Fruit fly (Drosophila melanogaster) whole organism, embryonic: ENCODE measurements around the gene CG16789.

Experiments
- Aef1 ChIP-seq: fragments of 200-800 bp; sonication (Bioruptor generic); IDR thresholded peaks from 3 replicates; pipeline ENCODE4 v1.3.6; 2022; ENCODE audit warnings: missing biosample characterization, missing genetic modification characterization
- Antp ChIP-seq: fragments of 200-800 bp; sonication (Bioruptor generic); optimal IDR thresholded peaks from 3 replicates; lab custom pipeline; 2016; ENCODE audit warnings: missing biosample characterization, missing genetic modification characterization
- Bgb ChIP-seq: fragments of 200-800 bp; sonication (Bioruptor generic); IDR thresholded peaks from 2 replicates; pipeline ENCODE4 v1.3.6; 2022; ENCODE audit warnings: missing biosample characterization, missing genetic modification characterization; ENCODE audit not compliant: partially characterized antibody
- CG10147 ChIP-seq: fragments of 200-800 bp; sonication (Bioruptor generic); optimal IDR thresholded peaks from 2 replicates; lab custom pipeline; 2019; ENCODE audit warnings: missing biosample characterization, mild to moderate bottlenecking, missing genetic modification characterization, moderate library complexity
- CG10543 ChIP-seq: fragments of 200-800 bp; sonication (Bioruptor generic); optimal IDR thresholded peaks from 3 replicates; lab custom pipeline; 2017; ENCODE audit warnings: missing biosample characterization, mild to moderate bottlenecking, missing genetic modification characterization, moderate library complexity
- CG10565 ChIP-seq: fragments of 200-800 bp; sonication (Bioruptor generic); optimal IDR thresholded peaks from 3 replicates; lab custom pipeline; 2016; ENCODE audit warnings: missing biosample characterization, mild to moderate bottlenecking, missing genetic modification characterization
- CG11560 ChIP-seq: fragments of 200-800 bp; sonication (Bioruptor generic); IDR thresholded peaks from 3 replicates; pipeline ENCODE4 v1.3.6; 2022; ENCODE audit warnings: missing biosample characterization, missing genetic modification characterization
- CG12104 ChIP-seq: fragments of 200-800 bp; sonication (Bioruptor generic); optimal IDR thresholded peaks from 3 replicates; lab custom pipeline; 2016; ENCODE audit warnings: missing biosample characterization, missing genetic modification characterization
- CG13287 ChIP-seq: fragments of 200-800 bp; sonication (Bioruptor generic); IDR thresholded peaks from 2 replicates; pipeline ENCODE4 v1.3.6; 2022; ENCODE audit warnings: missing biosample characterization, missing genetic modification characterization; ENCODE audit not compliant: partially characterized antibody
- CG13894 ChIP-seq: fragments of 200-800 bp; sonication (Bioruptor generic); optimal IDR thresholded peaks from 3 replicates; lab custom pipeline; 2018; ENCODE audit warnings: missing biosample characterization, mild to moderate bottlenecking, missing genetic modification characterization, moderate library complexity
- CG14667 ChIP-seq: fragments of 200-800 bp; sonication (Bioruptor generic); IDR thresholded peaks from 2 replicates; pipeline ENCODE4 v1.3.6; 2022; ENCODE audit warnings: missing biosample characterization, missing genetic modification characterization
- CG1529 ChIP-seq: fragments of 200-800 bp; sonication (Bioruptor generic); optimal IDR thresholded peaks from 3 replicates; lab custom pipeline; 2018; ENCODE audit warnings: missing biosample characterization, missing genetic modification characterization
- CG1647 ChIP-seq: fragments of 200-800 bp; sonication (Bioruptor generic); optimal IDR thresholded peaks from 3 replicates; lab custom pipeline; 2016; ENCODE audit warnings: missing biosample characterization, missing genetic modification characterization
- CG17829 ChIP-seq: fragments of 200-800 bp; optimal IDR thresholded peaks from 2 replicates; lab custom pipeline; 2019; ENCODE audit warnings: missing biosample characterization, mild to moderate bottlenecking, missing genetic modification characterization, moderate library complexity
- CG1792 ChIP-seq: fragments of 200-800 bp; sonication (Bioruptor generic); optimal IDR thresholded peaks from 2 replicates; lab custom pipeline; 2016; ENCODE audit warnings: missing biosample characterization, missing genetic modification characterization
- CG18262 ChIP-seq: fragments of 200-800 bp; optimal IDR thresholded peaks from 3 replicates; lab custom pipeline; 2019; ENCODE audit warnings: missing biosample characterization, mild to moderate bottlenecking, missing genetic modification characterization, moderate library complexity
- CG33213 ChIP-seq: fragments of 200-800 bp; sonication (Bioruptor generic); optimal IDR thresholded peaks from 3 replicates; lab custom pipeline; 2016; ENCODE audit warnings: missing biosample characterization, missing genetic modification characterization
- CG4360 ChIP-seq: fragments of 200-800 bp; sonication (Bioruptor generic); IDR thresholded peaks from 2 replicates; pipeline ENCODE4 v1.3.6; 2022; ENCODE audit warnings: missing biosample characterization, missing genetic modification characterization
- CG6813 ChIP-seq: fragments of 200-800 bp; sonication (Bioruptor generic); optimal IDR thresholded peaks from 2 replicates; lab custom pipeline; 2017; ENCODE audit warnings: missing biosample characterization, missing genetic modification characterization, mild to moderate bottlenecking, moderate library complexity, missing genetic modification reagents
- CG7357 ChIP-seq: fragments of 200-800 bp; sonication (Bioruptor generic); IDR thresholded peaks from 3 replicates; pipeline ENCODE4 v1.3.6; 2022; ENCODE audit warnings: missing biosample characterization, missing genetic modification characterization
- CG8290 ChIP-seq, 3 experiments: fragments of 200-800 bp; sonication (Bioruptor generic); optimal IDR thresholded peaks; 2 replicates each; lab custom pipeline; 2016 to 2019; ENCODE audit warnings: missing biosample characterization in 3 of 3, missing genetic modification characterization in 3 of 3, mild to moderate bottlenecking in 2 of 3, moderate library complexity in 1 of 3
- CoRest ChIP-seq: fragments of 200-800 bp; sonication (Bioruptor generic); optimal IDR thresholded peaks from 3 replicates; lab custom pipeline; 2018; ENCODE audit warnings: missing biosample characterization, mild to moderate bottlenecking, missing genetic modification characterization, moderate library complexity
- Doc3 ChIP-seq: fragments of 200-800 bp; sonication (Bioruptor generic); IDR thresholded peaks from 3 replicates; pipeline ENCODE4 v1.3.6; 2022; ENCODE audit warnings: missing biosample characterization, missing genetic modification characterization; ENCODE audit not compliant: partially characterized antibody
- E2f2 ChIP-seq: fragments of 200-800 bp; sonication (Bioruptor generic); IDR thresholded peaks from 2 replicates; pipeline ENCODE4 v1.3.6; 2022; ENCODE audit warnings: missing biosample characterization, missing genetic modification characterization
- ERR ChIP-seq: fragments of 200-800 bp; sonication (Bioruptor generic); optimal IDR thresholded peaks from 2 replicates; lab custom pipeline; 2016; ENCODE audit warnings: missing biosample characterization, missing genetic modification characterization
- HHEX ChIP-seq: fragments of 200-800 bp; sonication (Bioruptor generic); optimal IDR thresholded peaks from 3 replicates; lab custom pipeline; 2017; ENCODE audit warnings: missing biosample characterization, mild to moderate bottlenecking, missing genetic modification characterization, missing genetic modification reagents
- HLH4C ChIP-seq: fragments of 200-800 bp; sonication (Bioruptor generic); IDR thresholded peaks from 3 replicates; pipeline ENCODE4 v1.3.6; 2022; ENCODE audit warnings: missing biosample characterization, missing genetic modification characterization; ENCODE audit not compliant: partially characterized antibody
- HmgD ChIP-seq: fragments of 200-800 bp; sonication (Bioruptor generic); optimal IDR thresholded peaks from 3 replicates; lab custom pipeline; 2016; ENCODE audit warnings: missing biosample characterization, missing genetic modification characterization
- Jarid2 ChIP-seq: fragments of 200-800 bp; sonication (Bioruptor generic); optimal IDR thresholded peaks from 3 replicates; lab custom pipeline; 2017; ENCODE audit warnings: mild to moderate bottlenecking, missing biosample characterization, missing genetic modification reagents, missing genetic modification characterization
- Lhr ChIP-seq: fragments of 200-800 bp; sonication (Bioruptor generic); optimal IDR thresholded peaks from 3 replicates; lab custom pipeline; 2017; ENCODE audit warnings: mild to moderate bottlenecking, missing biosample characterization, missing genetic modification reagents, missing genetic modification characterization
- NFAT ChIP-seq: fragments of 200-800 bp; sonication (Bioruptor generic); IDR thresholded peaks from 2 replicates; pipeline ENCODE4 v1.3.6; 2022; ENCODE audit warnings: missing biosample characterization, missing genetic modification characterization
- NfI ChIP-seq: fragments of 200-800 bp; sonication (Bioruptor generic); optimal IDR thresholded peaks from 3 replicates; lab custom pipeline; 2018; ENCODE audit warnings: missing biosample characterization, mild to moderate bottlenecking, missing genetic modification characterization, moderate library complexity
- Side ChIP-seq: fragments of 200-800 bp; sonication (Bioruptor generic); optimal IDR thresholded peaks from 2 replicates; lab custom pipeline; 2016; ENCODE audit warnings: missing biosample characterization, missing genetic modification characterization
- Stat92E ChIP-seq, 3 experiments: fragments of >200 bp in 2 of 3; fragments of 200-800 bp in 1 of 3; sonication (Bioruptor generic) in 1 of 3; optimal IDR thresholded peaks; 2 replicates each; lab custom pipeline; 2017 to 2019; ENCODE audit warnings: missing biosample characterization in 3 of 3, missing genetic modification characterization in 3 of 3, mild to moderate bottlenecking in 1 of 3, moderate library complexity in 1 of 3
- ara ChIP-seq: fragments of 200-800 bp; sonication (Bioruptor generic); IDR thresholded peaks from 2 replicates; pipeline ENCODE4 v1.3.6; 2022; ENCODE audit warnings: missing biosample characterization, missing genetic modification characterization
- bowl ChIP-seq: fragments of 200-800 bp; sonication (Bioruptor generic); IDR thresholded peaks from 2 replicates; pipeline ENCODE4 v1.3.6; 2022; ENCODE audit warnings: missing biosample characterization, missing genetic modification characterization
- cad ChIP-seq: fragments of >200 bp; optimal IDR thresholded peaks from 2 replicates; lab custom pipeline; 2017; ENCODE audit warnings: missing biosample characterization, missing genetic modification characterization
- crc ChIP-seq: fragments of 200-800 bp; sonication (Bioruptor generic); optimal IDR thresholded peaks from 2 replicates; lab custom pipeline; 2016; ENCODE audit warnings: missing biosample characterization, missing genetic modification characterization
- eve ChIP-seq, 2 experiments: fragments of >200 bp; optimal IDR thresholded peaks; 2 replicates each; lab custom pipeline; 2017; ENCODE audit warnings: missing biosample characterization in 2 of 2, missing genetic modification characterization in 2 of 2
- jing ChIP-seq: fragments of 200-800 bp; sonication (Bioruptor generic); optimal IDR thresholded peaks from 2 replicates; lab custom pipeline; 2018; ENCODE audit warnings: missing biosample characterization, mild to moderate bottlenecking, missing genetic modification characterization
- lmd ChIP-seq: fragments of 200-800 bp; sonication (Bioruptor generic); IDR thresholded peaks from 2 replicates; pipeline ENCODE4 v1.3.6; 2022; ENCODE audit warnings: missing biosample characterization, missing genetic modification characterization
- nerfin-1 ChIP-seq: fragments of 200-800 bp; sonication (Bioruptor generic); optimal IDR thresholded peaks from 3 replicates; lab custom pipeline; 2019; ENCODE audit warnings: missing biosample characterization, mild to moderate bottlenecking, missing genetic modification characterization, moderate library complexity
- nmo ChIP-seq: fragments of 200-800 bp; sonication (Bioruptor generic); optimal IDR thresholded peaks from 2 replicates; lab custom pipeline; 2018; ENCODE audit warnings: missing biosample characterization, mild to moderate bottlenecking, missing genetic modification characterization, moderate library complexity
- run ChIP-seq: fragments of 200-800 bp; sonication (Bioruptor generic); optimal IDR thresholded peaks from 3 replicates; lab custom pipeline; 2018; ENCODE audit warnings: missing biosample characterization, mild to moderate bottlenecking, missing genetic modification characterization
- sd ChIP-seq: fragments of 200-800 bp; sonication (Bioruptor generic); optimal IDR thresholded peaks from 3 replicates; lab custom pipeline; 2018; ENCODE audit warnings: missing biosample characterization, mild to moderate bottlenecking, missing genetic modification characterization, moderate library complexity
- trem ChIP-seq: fragments of 200-800 bp; optimal IDR thresholded peaks from 3 replicates; lab custom pipeline; 2019; ENCODE audit warnings: missing biosample characterization, mild to moderate bottlenecking, missing genetic modification characterization, moderate library complexity
- z ChIP-seq: fragments of 200-800 bp; sonication (Bioruptor generic); IDR thresholded peaks from 3 replicates; pipeline ENCODE4 v1.3.6; 2022; ENCODE audit warnings: missing biosample characterization, missing genetic modification characterization
- zen2 ChIP-seq: fragments of 200-800 bp; sonication (Bioruptor generic); IDR thresholded peaks from 3 replicates; pipeline ENCODE4 v1.3.6; 2022; ENCODE audit warnings: missing biosample characterization, missing genetic modification characterization; ENCODE audit not compliant: partially characterized antibody

The CG16789 gene

DNA sequence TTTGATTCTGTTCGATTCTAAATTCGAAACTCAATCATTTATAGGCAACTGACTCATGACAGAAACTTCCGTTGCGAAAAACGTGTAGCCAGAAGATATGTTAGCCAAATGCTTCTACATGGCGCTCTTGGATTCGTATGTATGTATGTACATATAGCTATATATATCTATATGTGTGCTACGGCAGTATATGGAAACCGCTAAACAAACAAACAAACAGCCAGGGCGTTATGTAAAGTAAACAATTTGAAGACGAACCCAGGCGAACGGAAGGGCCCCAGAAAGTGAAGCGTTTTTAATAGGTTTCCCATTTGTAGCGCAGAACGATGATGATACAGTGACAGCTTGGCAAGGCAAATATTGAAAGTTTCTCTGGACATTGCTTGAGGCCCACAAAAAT is 36.1 kb upstream of the CG16789 start (continued):
- no peak for TF ChIP-seq HHEX (GFP tag; lab: Kevin White, UChicago)
- no peak for TF ChIP-seq CG11560 (tag; lab: Robert Waterston, UW)
- TF ChIP-seq CG12104 (GFP tag; lab: Kevin White, UChicago) = no peak
- no peak for TF ChIP-seq Antp (GFP tag; lab: Kevin White, UChicago)
- TF ChIP-seq CG1529 (GFP tag; lab: Kevin White, UChicago) = no peak
- TF ChIP-seq ERR (GFP tag; lab: Kevin White, UChicago) = no peak
- TF ChIP-seq CG10147 (GFP tag; lab: Kevin White, UChicago) = no peak
- no peak for TF ChIP-seq NFAT (GFP tag; lab: Robert Waterston, UW)
- no peak for TF ChIP-seq ara (GFP tag; lab: Robert Waterston, UW)
- TF ChIP-seq HmgD (GFP tag; lab: Kevin White, UChicago) = no peak
- no peak for TF ChIP-seq CG13287 (GFP tag; lab: Robert Waterston, UW)
- TF ChIP-seq z (GFP tag; lab: Robert Waterston, UW) = no peak
- TF ChIP-seq NfI = peak; percentile 10
- TF ChIP-seq eve (GFP tag; optimal IDR thresholded peaks at IDR 0.05; lab: Kevin White, UChicago) = no peak
- TF ChIP-seq nmo (GFP tag; lab: Kevin White, UChicago) = no peak
- no peak for TF ChIP-seq cad (GFP tag; lab: Kevin White, UChicago)
- TF ChIP-seq HLH4C (GFP tag; lab: Robert Waterston, UW) = no peak
- no peak for TF ChIP-seq CoRest (tag; lab: Kevin White, UChicago)
- no peak for TF ChIP-seq CG6813 (GFP tag; lab: Kevin White, UChicago)
- TF ChIP-seq lmd (GFP tag; lab: Robert Waterston, UW) = no peak
- TF ChIP-seq Side (GFP tag; lab: Kevin White, UChicago) = no peak
- TF ChIP-seq sd (tag; lab: Kevin White, UChicago) = peak; percentile 5
- TF ChIP-seq CG1792 (GFP tag; lab: Kevin White, UChicago) = no peak
- TF ChIP-seq CG7357 = no peak
- TF ChIP-seq CG33213 = no peak
- no peak for TF ChIP-seq CG10565 (GFP tag; lab: Kevin White, UChicago)
- no peak for TF ChIP-seq CG1647
- TF ChIP-seq run = peak; percentile 34
- TF ChIP-seq trem (tag; lab: Kevin White, UChicago) = no peak
- TF ChIP-seq CG17829 (tag; lab: Kevin White, UChicago) = no peak
- TF ChIP-seq Lhr (GFP tag; lab: Kevin White, UChicago) = no peak
- TF ChIP-seq crc (GFP tag; lab: Kevin White, UChicago) = no peak
- TF ChIP-seq E2f2 (GFP tag; lab: Robert Waterston, UW) = no peak
- no peak for TF ChIP-seq CG18262 (tag; lab: Kevin White, UChicago)
- no peak for TF ChIP-seq jing (GFP tag; lab: Kevin White, UChicago)

DNA sequence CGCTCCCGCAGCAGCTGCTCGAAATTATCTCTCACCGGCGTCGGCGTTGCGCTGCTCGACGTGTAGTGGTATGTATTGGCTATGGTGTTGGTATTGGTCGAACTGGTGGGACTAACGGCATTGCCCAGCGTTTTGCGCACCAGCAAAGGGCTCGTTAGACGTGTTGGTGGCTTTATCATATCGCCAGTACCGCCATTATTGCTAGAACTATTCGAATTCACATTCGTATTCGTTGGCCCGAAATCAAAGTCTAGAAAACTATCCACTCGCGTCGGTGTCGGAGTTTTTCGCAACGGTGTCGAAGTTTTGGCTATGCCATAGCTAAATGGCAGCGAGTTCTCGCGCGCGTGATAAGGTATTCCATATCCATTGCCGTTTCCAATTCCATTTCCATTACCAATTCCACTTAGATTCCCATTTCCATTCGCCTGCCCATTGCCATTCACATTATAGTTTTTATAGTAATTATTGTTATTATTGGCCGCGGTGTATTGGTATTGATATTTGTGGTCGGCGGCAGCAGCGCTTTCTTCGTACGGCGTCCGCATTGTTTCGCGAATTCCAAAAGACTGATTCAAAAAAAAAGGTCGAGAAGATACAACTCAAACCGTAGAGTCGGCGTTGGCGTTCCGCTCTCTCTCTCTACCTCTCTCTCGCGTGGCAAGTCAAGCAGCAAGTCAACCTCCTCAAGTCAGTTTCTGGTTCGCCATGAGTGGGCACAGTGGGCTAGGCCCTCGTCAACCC is 33.4 kb upstream of the CG16789 start, which contains the start of gene by:
by (minus strand) TSS at position 575 of the 744 bp plus-strand sequence.
- TF ChIP-seq sd (tag; lab: Kevin White, UChicago) (peak; percentile 83), HLH4C (GFP tag; lab: Robert Waterston, UW) (0 out of 3 replicates have a peak, but pooled peaks have one; percentile 12), CG8290 (GFP tag; optimal IDR thresholded peaks at IDR 0.05; lab: Kevin White, UChicago) (no peak), CG8290 (tag; optimal IDR thresholded peaks at IDR 0.05; lab: Kevin White, UChicago) (peak in 1 of 2 experiments; percentile 35), CG14667 (GFP tag; lab: Robert Waterston, UW) (no peak), CG13287 (GFP tag; lab: Robert Waterston, UW) (peak; percentile 34; the same call in 1 of the 2 replicates), CG13894 (tag; lab: Kevin White, UChicago) (peak; percentile 19), nerfin-1 (no peak), Stat92E (GFP tag; optimal IDR thresholded peaks at IDR 0.05; lab: Kevin White, UChicago) (no peak), Bgb (GFP tag; lab: Robert Waterston, UW) (peak; percentile 25; the same call in 1 of the 2 replicates), CG10543 (GFP tag; lab: Kevin White, UChicago) (peak; percentile 43), Aef1 (GFP tag; lab: Robert Waterston, UW) (no peak), Jarid2 (peak; percentile 71), Doc3 (GFP tag; lab: Robert Waterston, UW) (no peak), bowl (no peak), CG4360 (no peak), zen2 (GFP tag; lab: Robert Waterston, UW) (peak; percentile 49; the same call in 1 of the 3 replicates)
